Fruit fly (Drosophila melanogaster) whole organism, larva: ENCODE results near the gene ft.
A peak's percentile ranks its signal among the peaks of the same experiment; 100 is the strongest.

Source experiments
- noc ChIP-seq: fragments of 200-800 bp; sonication (Bioruptor generic); optimal IDR thresholded peaks from 3 replicates; lab custom pipeline; 2019; ENCODE audit warnings: missing biosample characterization, mild to moderate bottlenecking, missing genetic modification characterization, moderate library complexity

The ft gene

DNA sequence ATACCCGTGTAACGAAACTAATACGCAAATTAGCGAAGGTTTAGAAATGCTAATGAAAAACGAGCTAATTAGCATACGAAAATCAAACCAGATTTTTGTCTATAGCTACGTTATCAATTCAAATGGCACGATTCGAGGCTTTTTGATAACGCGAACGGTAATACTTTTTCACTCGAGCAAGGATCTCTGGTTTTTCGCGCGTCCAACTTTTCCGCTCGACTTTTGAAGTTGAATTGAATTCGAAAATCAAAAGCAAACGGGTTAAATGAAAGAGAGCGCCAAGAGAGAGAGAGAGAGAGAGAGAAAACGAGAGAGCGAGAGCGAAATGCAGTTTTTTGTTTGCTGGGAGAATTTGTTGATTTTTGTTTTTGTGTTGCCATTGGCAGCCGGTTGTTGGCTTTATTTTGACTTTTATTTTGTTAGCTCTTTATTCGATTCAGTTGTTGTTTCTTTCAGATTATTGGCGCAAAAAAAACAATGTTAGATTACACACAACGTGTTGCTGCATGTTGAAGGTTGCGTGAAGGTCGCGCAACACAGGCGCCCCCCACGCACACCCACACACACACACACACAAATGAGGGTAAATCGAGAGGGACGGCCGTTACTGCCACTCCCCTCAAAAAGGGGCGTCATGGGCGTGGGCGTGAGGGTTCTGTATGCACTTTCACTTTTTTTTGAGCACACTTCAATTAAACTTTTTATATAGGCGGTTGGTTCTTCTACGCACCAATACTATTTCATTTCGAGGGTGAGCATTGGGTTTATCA is 24.3 kb downstream of the ft start:
- no peak for TF ChIP-seq noc (tag; lab: Kevin White, UChicago)

DNA sequence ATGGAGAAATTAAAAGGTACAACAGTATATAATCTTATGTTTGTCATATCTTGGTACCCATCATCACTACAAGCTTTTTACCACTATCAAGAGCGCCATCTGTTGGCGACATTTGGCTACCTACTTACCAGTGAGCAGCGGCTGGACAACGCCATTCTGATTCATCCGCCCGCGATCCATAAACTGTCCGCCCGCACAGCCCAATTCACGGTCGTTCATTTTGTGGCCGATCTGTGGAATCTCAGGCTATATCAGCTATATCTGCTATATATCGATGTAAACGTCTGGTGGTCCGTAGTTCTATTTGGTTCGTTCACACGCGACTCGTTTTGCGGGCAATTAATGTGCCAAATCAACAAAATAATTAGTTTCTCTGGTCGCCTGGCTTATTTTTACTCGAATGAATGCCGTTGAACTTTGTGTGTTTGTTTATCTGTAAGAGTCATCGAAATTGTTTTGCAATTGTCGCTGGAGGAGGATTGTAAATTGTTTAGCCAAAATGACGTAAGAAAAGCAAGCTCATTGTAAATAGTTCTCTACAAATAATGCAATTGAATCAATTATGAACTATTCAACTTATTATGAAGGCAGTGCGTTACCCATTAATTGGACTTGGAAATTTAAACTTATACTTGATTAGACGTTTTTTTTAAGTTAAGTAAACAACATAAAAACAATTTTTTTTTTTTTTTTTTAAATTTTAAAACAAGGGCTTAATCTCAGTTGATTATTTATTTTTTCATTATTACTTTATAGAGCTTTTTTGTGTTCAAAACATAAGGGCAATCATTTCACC is 25.1 kb downstream of the ft start:
- no peak for TF ChIP-seq noc (tag; lab: Kevin White, UChicago)

- TF ChIP-seq noc (tag; lab: Kevin White, UChicago): peak; percentile 70
Measured at dm6 chr2L:4195672-4196281, 25.8 kb downstream of the ft start.

dm6 chr2L:4187631-4188173 is 33.9 kb downstream of the ft start, which contains the start of the genes Tbcc and lectin-24Db:
TSS of gene Tbcc (minus strand) at chr2L:4187793.
TSS of gene lectin-24Db (plus strand) at chr2L:4188123.
- no peak for TF ChIP-seq noc (tag; lab: Kevin White, UChicago)

dm6 chr2L:4185269-4186024 is 36.1 kb downstream of the ft start:
- TF ChIP-seq noc (tag; lab: Kevin White, UChicago): no peak

dm6 chr2L:4179960-4180359 is 41.6 kb downstream of the ft start:
- TF ChIP-seq noc (tag; lab: Kevin White, UChicago): no peak

DNA sequence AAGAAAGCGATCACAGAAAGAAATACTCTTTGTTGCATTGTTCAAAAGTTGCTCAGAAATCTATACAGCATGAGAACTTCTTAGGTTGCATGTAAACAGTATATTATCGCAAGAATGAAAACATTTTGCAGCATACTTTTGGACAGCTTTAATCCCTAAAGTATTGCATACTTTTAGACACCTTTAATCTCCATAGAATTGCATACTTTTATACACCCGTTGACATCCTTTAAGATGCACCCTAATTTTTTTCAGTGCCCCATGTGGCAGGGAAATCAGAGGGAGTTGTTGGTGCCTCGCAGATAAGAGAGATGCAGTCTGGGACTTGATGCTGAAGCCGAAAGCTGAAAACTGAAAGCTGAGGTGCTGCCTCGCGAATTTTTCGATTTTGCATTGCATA is 42.2 kb downstream of the ft start:
- TF ChIP-seq noc (tag; lab: Kevin White, UChicago): no peak

DNA sequence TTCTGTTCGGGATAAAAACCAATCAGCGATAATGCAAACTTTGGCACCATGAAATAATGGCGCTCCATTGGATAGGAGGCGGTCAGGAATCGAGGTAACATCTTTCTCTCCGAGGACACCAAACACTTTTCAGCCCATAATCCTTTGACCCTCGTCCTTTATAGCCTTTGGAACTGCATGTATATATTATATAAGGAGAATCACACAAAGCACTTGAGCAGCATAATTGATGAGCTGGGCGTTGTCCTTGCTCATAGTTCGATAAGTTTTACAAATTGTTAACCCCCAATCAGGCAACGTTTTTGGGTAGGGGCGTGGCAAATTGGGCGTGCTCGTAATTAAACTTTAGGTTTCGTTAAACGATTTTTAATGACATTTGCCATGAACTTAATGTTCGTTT is 55.6 kb downstream of the ft start, which contains the start of gene Or24a:
Or24a (minus strand) TSS at position 101 of the 400 bp plus-strand sequence.
- no peak for TF ChIP-seq noc (tag; lab: Kevin White, UChicago)

- no peak for TF ChIP-seq noc (tag; lab: Kevin White, UChicago)
Measured at dm6 chr2L:4148979-4149378, 72.6 kb downstream of the ft start, which contains the start of gene CG2955. TSS of gene CG2955 (plus strand) at chr2L:4149279.
